Worm (Caenorhabditis elegans): Measurements from ENCODE around the gene hut-1.

The hut-1 gene

DNA sequence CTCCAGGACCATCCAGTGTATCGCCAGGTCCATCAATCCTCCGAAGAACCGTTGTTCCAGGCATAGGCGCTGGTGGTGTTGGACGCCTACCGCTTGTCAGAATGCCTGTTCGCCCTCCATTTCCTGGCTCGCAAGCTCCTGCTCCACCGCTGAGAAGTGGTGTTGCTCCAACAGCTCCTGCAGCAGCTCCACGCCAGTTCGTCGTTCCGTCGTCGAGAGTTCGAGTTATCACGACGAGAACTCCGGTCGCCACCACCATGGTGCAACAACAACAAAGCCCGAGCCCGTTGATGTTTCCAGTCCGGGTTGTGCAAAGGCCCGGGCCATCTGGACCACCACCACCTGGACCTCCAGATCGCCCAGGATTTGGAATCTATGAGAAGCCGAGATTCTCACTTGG is 16.8 kb downstream of the hut-1 start:
- no peak for TF ChIP-seq dpl-1 (GFP tag; optimal IDR thresholded peaks at IDR 0.05)
- peak; percentile 85 for TF ChIP-seq set-16 (GFP tag; IDR thresholded peaks at IDR 0.05)

DNA sequence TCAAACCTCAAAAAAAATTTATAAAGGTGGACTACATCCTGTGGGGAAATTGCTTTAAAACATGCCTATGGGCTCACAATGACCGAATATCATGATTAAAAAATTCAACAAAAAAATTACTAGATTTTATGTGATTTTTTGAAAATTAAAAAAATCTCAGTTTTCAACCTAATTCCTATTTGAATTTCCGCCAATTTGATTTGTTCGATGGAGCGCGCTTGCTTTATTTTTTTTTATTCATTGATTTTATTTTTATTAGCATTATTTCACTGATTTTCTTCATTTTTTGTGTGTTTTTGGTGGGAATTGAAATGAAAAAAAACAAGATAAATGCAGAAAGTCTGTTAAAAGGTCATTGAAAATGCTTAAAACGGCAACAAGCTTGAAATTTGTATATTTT is 27.6 kb downstream of the hut-1 start:
- no peak for TF ChIP-seq ctbp-1 (GFP tag; IDR thresholded peaks at IDR 0.05)
- no peak for TF ChIP-seq lir-3 (tag; optimal IDR thresholded peaks at IDR 0.05)
- TF ChIP-seq dmd-8 (GFP tag; IDR thresholded peaks at IDR 0.05): no peak
- TF ChIP-seq zip-2 (tag; optimal IDR thresholded peaks at IDR 0.05): no peak
- TF ChIP-seq daf-19 (GFP tag; conservative IDR thresholded peaks at IDR 0.05): no peak
- no peak for TF ChIP-seq unc-39 (tag; optimal IDR thresholded peaks at IDR 0.05)
- TF ChIP-seq set-16 (GFP tag; IDR thresholded peaks at IDR 0.05): no peak

ce11 chrIII:12740313-12740712 is 29.0 kb downstream of the hut-1 start:
- TF ChIP-seq zip-2 (tag; optimal IDR thresholded peaks at IDR 0.05) (no peak), daf-16 (GFP tag; optimal IDR thresholded peaks at IDR 0.05) (no peak), daf-16 (tag; optimal IDR thresholded peaks at IDR 0.05) (no peak), vab-7 (GFP tag; IDR thresholded peaks at IDR 0.05) (no peak), nhr-28 (tag; optimal IDR thresholded peaks at IDR 0.05) (no peak), lir-3 (tag; optimal IDR thresholded peaks at IDR 0.05) (no peak), pha-4 (GFP tag; IDR thresholded peaks at IDR 0.05) (no peak), pha-4 (tag; optimal IDR thresholded peaks at IDR 0.05) (no peak), snpc-4 (tag; optimal IDR thresholded peaks at IDR 0.05) (no peak), unc-130 (GFP tag; optimal IDR thresholded peaks at IDR 0.05) (no peak), php-3 (GFP tag; IDR thresholded peaks at IDR 0.05) (no peak), unc-39 (tag; optimal IDR thresholded peaks at IDR 0.05) (no peak), set-16 (GFP tag; IDR thresholded peaks at IDR 0.05) (no peak), aly-2 (tag; optimal IDR thresholded peaks at IDR 0.05) (no peak), ZK337.2 (GFP tag; IDR thresholded peaks at IDR 0.05) (no peak), tag-97 (GFP tag; IDR thresholded peaks at IDR 0.05) (no peak), cey-2 (tag; optimal IDR thresholded peaks at IDR 0.05; ENCODE audit: borderline replicate concordance, insufficient read depth) (no peak)

DNA sequence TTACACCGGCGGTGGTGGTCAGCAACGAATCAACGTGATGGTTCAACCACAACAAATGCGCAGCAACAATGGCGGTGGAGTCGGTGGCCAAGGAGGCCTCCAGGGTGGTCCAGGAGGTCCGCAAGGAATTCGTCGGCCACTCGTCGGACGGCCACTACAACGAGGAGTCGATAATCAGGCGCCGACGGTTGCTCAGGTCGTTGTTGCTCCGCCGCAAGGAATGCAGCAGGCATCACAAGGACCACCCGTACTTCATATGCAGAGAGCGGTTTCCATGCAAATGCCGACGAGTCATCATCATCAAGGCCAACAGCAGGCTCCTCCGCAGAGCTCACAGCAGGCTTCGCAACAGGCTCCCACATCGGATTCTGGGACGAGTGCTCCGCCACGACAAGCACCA is 32.2 kb downstream of the hut-1 start:
- TF ChIP-seq ceh-82 (tag; optimal IDR thresholded peaks at IDR 0.05): no peak
- TF ChIP-seq dmd-8 (GFP tag; IDR thresholded peaks at IDR 0.05): no peak
- 0 out of 2 replicates have a peak, but pooled peaks have one; percentile 21 for TF ChIP-seq php-3 (GFP tag; IDR thresholded peaks at IDR 0.05)
- peak; percentile 88 for TF ChIP-seq set-16 (GFP tag; IDR thresholded peaks at IDR 0.05)

DNA sequence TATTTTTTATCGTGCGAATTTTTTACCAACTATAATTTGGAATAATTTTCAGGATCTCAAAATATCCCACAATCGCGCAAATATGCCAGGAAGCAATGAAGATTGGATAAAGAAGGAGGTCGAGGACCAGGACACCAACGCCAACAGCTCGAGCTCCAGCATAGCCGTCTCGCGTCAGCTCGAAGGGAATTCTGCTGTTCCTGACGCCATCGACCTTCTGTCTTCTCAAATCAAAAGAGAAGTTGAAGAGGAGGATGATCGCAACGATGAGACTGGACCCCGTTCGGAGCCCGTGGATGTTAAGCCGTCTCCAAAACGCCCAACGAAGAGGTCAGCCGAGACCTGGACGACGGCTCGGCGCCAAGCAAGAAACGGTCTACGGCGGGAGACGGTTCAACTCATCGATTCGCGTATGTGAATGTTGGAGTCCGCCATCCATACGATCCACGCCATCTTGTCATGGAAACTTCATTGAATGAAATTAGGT is 35.1 kb downstream of the hut-1 start, which contains the start of gene Y111B2A.21:
Y111B2A.21 (plus strand) TSS at position 51 of the 487 bp plus-strand sequence.
- TF ChIP-seq ama-1 (optimal IDR thresholded peaks at IDR 0.05) (no peak), set-16 (GFP tag; IDR thresholded peaks at IDR 0.05) (peak; percentile 60; the same call in 1 of the 2 replicates), lir-3 (tag; optimal IDR thresholded peaks at IDR 0.05) (no peak)

ce11 chrIII:12750831-12751230 is 39.5 kb downstream of the hut-1 start, which contains the start of the genes irld-60 and irld-20:
Gene irld-60, minus strand, starts transcription at chrIII:12750931.
Gene irld-20, plus strand, starts transcription at chrIII:12751109.
- TF ChIP-seq duxl-1 (tag; optimal IDR thresholded peaks at IDR 0.05; ENCODE audit: poor library complexity) (no peak), daf-16 (GFP tag; optimal IDR thresholded peaks at IDR 0.05) (no peak), daf-16 (tag; optimal IDR thresholded peaks at IDR 0.05) (no peak), fkh-10 (GFP tag; optimal IDR thresholded peaks at IDR 0.05) (no peak), ceh-62 (tag; optimal IDR thresholded peaks at IDR 0.05) (no peak), ceh-28 (tag; optimal IDR thresholded peaks at IDR 0.05) (no peak), nhr-42 (GFP tag; IDR thresholded peaks at IDR 0.05) (no peak), dpl-1 (GFP tag; optimal IDR thresholded peaks at IDR 0.05) (no peak), daf-8 (GFP tag; IDR thresholded peaks at IDR 0.05) (no peak), ama-1 (optimal IDR thresholded peaks at IDR 0.05) (no peak), mxl-3 (GFP tag; optimal IDR thresholded peaks at IDR 0.05) (no peak), aly-2 (tag; optimal IDR thresholded peaks at IDR 0.05) (no peak), zfp-3 (GFP tag; conservative IDR thresholded peaks at IDR 0.05) (no peak), nhr-41 (GFP tag; IDR thresholded peaks at IDR 0.05) (no peak), pha-4 (GFP tag; IDR thresholded peaks at IDR 0.05) (no peak), pha-4 (tag; optimal IDR thresholded peaks at IDR 0.05) (no peak), nhr-111 (GFP tag; optimal IDR thresholded peaks at IDR 0.05) (no peak), madf-5 (GFP tag; IDR thresholded peaks at IDR 0.05) (no peak), nhr-11 (tag; optimal IDR thresholded peaks at IDR 0.05) (no peak), lin-1 (GFP tag; IDR thresholded peaks at IDR 0.05) (no peak)

Measured in whole organism, L4 larva.